Fruit fly (Drosophila melanogaster) whole organism, adult: Measurements from ENCODE around the gene CG11842.

ENCODE experiments used
- CG14711 ChIP-seq: fragments of 200-800 bp; sonication (Bioruptor generic); optimal IDR thresholded peaks from 2 replicates; lab custom pipeline; 2018; ENCODE audit warnings: missing biosample characterization, mild to moderate bottlenecking, missing genetic modification characterization, moderate library complexity
- CG1620 ChIP-seq: fragments of 200-800 bp; sonication (Bioruptor generic); optimal IDR thresholded peaks from 2 replicates; lab custom pipeline; 2016; ENCODE audit warnings: missing biosample characterization, missing genetic modification characterization
- CG33017 ChIP-seq: fragments of 200-800 bp; sonication (Bioruptor generic); optimal IDR thresholded peaks from 2 replicates; lab custom pipeline; 2018; ENCODE audit warnings: missing biosample characterization, mild to moderate bottlenecking, missing genetic modification characterization, moderate library complexity
- CG5204 ChIP-seq: fragments of 200-800 bp; sonication (Bioruptor generic); optimal IDR thresholded peaks from 2 replicates; lab custom pipeline; 2016; ENCODE audit warnings: missing biosample characterization, missing genetic modification characterization
- CG7101 ChIP-seq: fragments of 200-800 bp; sonication (Bioruptor generic); optimal IDR thresholded peaks from 2 replicates; lab custom pipeline; 2018; ENCODE audit warnings: missing biosample characterization, mild to moderate bottlenecking, missing genetic modification characterization, moderate library complexity
- Hr96 ChIP-seq: fragments of 200-800 bp; sonication (Bioruptor generic); optimal IDR thresholded peaks from 2 replicates; lab custom pipeline; 2016; ENCODE audit warnings: missing biosample characterization, missing genetic modification characterization
- Mnt ChIP-seq: fragments of 200-800 bp; sonication (Bioruptor generic); optimal IDR thresholded peaks from 2 replicates; lab custom pipeline; 2016; ENCODE audit warnings: missing biosample characterization, mild to moderate bottlenecking, missing genetic modification characterization
- bab1 ChIP-seq: fragments of 200-800 bp; sonication (Bioruptor generic); optimal IDR thresholded peaks from 3 replicates; lab custom pipeline; 2019; ENCODE audit warnings: missing biosample characterization, mild to moderate bottlenecking, missing genetic modification characterization, moderate library complexity
- cic ChIP-seq: fragments of 200-800 bp; sonication (Bioruptor generic); optimal IDR thresholded peaks from 2 replicates; lab custom pipeline; 2017; ENCODE audit warnings: missing biosample characterization, mild to moderate bottlenecking, missing genetic modification characterization, moderate library complexity
- cnc ChIP-seq, 2 experiments: fragments of >200 bp; optimal IDR thresholded peaks; 2 replicates each; lab custom pipeline; 2017
- kay ChIP-seq: fragments of 200-800 bp; sonication (Bioruptor generic); peaks from one replicate; lab custom pipeline; 2016; ENCODE audit warnings: missing biosample characterization, missing genetic modification characterization, borderline replicate concordance
- ovo ChIP-seq: fragments of 200-800 bp; sonication (Bioruptor generic); optimal IDR thresholded peaks from 2 replicates; lab custom pipeline; 2016; ENCODE audit warnings: missing biosample characterization, missing genetic modification characterization
- pad ChIP-seq: fragments of 200-800 bp; sonication (Bioruptor generic); optimal IDR thresholded peaks from 3 replicates; lab custom pipeline; 2017; ENCODE audit warnings: missing biosample characterization, missing genetic modification characterization, mild to moderate bottlenecking, moderate library complexity, missing genetic modification reagents
- toe ChIP-seq: fragments of 200-800 bp; sonication (Bioruptor generic); optimal IDR thresholded peaks from 2 replicates; lab custom pipeline; 2016; ENCODE audit warnings: missing biosample characterization, missing genetic modification characterization

DNA sequence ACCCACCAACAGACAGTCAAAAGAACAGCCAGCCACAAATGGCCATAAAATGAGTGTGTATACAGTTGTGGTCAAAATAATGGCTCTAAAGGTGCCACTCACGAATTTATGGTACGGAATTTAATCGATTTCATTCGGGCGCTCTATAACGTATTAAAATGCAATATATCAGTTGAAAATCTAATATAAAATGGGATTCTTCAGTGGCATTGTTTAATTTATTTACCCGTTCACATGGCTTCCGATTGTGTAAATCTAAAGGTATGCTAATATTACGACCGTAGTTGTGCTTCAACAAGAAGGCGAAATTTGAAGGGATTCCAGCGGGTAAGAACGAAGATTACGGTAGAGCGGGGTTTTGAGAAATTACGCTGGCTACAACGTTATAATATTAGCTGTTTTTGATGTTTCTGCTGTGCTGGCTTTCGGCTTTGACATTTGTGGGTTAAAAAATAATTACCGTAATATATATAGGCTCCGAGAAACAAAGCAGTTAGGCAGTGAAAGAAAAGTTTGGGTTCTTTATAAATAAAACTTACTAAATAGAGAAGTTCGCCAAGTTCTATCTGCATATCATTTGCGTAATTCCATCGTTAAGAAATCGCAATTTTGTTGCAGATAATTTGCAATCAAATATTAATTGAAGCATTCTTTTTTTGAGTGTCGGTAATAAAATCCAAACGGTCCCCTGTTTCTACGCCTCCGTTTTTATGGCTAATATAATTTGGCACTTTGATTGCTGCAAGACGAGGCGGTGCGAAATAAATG lies 23.3 kb downstream of the CG11842 start:
- TF ChIP-seq CG1620 (no peak), Mnt (GFP tag; lab: Kevin White, UChicago) (no peak), kay (GFP tag; lab: Kevin White, UChicago) (no peak), cnc (optimal IDR thresholded peaks at IDR 0.05; lab: Kevin White, UChicago) (no peak), ovo (GFP tag; lab: Kevin White, UChicago) (no peak), bab1 (no peak), CG33017 (no peak), CG7101 (tag; lab: Kevin White, UChicago) (no peak), CG14711 (no peak), cic (GFP tag; lab: Kevin White, UChicago) (no peak), toe (GFP tag; lab: Kevin White, UChicago) (no peak), pad (GFP tag; lab: Kevin White, UChicago) (no peak), CG5204 (GFP tag; lab: Kevin White, UChicago) (no peak), Hr96 (GFP tag; lab: Kevin White, UChicago) (no peak)
